Worm (Caenorhabditis elegans) whole organism, L1 larva: ENCODE measurements around the gene srbc-21.
A peak's percentile ranks its signal among the peaks of the same experiment; 100 is the strongest.

ENCODE experiments used
- C04F5.9 ChIP-seq: sonication (generic microtip); optimal IDR thresholded peaks from 2 replicates; lab custom pipeline; 2016; ENCODE audit warnings: missing genetic modification characterization, missing compliant biosample characterization
- C34B4.2 ChIP-seq: sonication (generic microtip); optimal IDR thresholded peaks from 2 replicates; lab custom pipeline; 2017; ENCODE audit warnings: mild to moderate bottlenecking, missing genetic modification characterization, missing compliant biosample characterization
- F16B12.6 ChIP-seq: fragments of 150-350 bp; optimal IDR thresholded peaks from 2 replicates; lab custom pipeline; 2014; ENCODE audit warnings: missing biosample characterization, missing genetic modification characterization
- Y116A8C.19 ChIP-seq: sonication (generic microtip); optimal IDR thresholded peaks from 2 replicates; lab custom pipeline; 2016; ENCODE audit warnings: missing compliant biosample characterization, missing genetic modification characterization, borderline replicate concordance
- alr-1 ChIP-seq: fragments of 200-800 bp; sonication (Bioruptor generic); optimal IDR thresholded peaks from 2 replicates; lab custom pipeline; 2018; ENCODE audit warnings: borderline replicate concordance, mild to moderate bottlenecking, missing genetic modification characterization, missing compliant biosample characterization
- aly-2 ChIP-seq: fragments of 150-350 bp; optimal IDR thresholded peaks from 2 replicates; lab custom pipeline; 2014; ENCODE audit warnings: missing biosample characterization, missing genetic modification characterization
- ama-1 ChIP-seq: fragments of 150-350 bp; optimal IDR thresholded peaks from 2 replicates; lab custom pipeline; 2014
- blmp-1 ChIP-seq: fragments of 150-350 bp; optimal IDR thresholded peaks from 2 replicates; lab custom pipeline; 2014; ENCODE audit warnings: missing biosample characterization, missing genetic modification characterization
- ceh-63 ChIP-seq: fragments of 200-800 bp; sonication (Bioruptor generic); optimal IDR thresholded peaks from 2 replicates; lab custom pipeline; 2018; ENCODE audit warnings: mild to moderate bottlenecking, missing genetic modification characterization, missing compliant biosample characterization
- ceh-82 ChIP-seq, 3 experiments: fragments of 150-350 bp in 1 of 3; sonication (generic microtip) in 2 of 3; optimal IDR thresholded peaks; 2 replicates each; lab custom pipeline; 2014 to 2017; ENCODE audit warnings: missing biosample characterization in 3 of 3, missing genetic modification characterization in 3 of 3
- ceh-88 ChIP-seq: fragments of 200-800 bp; sonication (Bioruptor generic); IDR thresholded peaks from 2 replicates; pipeline ENCODE4 v1.3.6; 2022; ENCODE audit warnings: missing genetic modification characterization, missing compliant biosample characterization
- ceh-90 ChIP-seq: sonication (generic microtip); optimal IDR thresholded peaks from 2 replicates; lab custom pipeline; 2016; ENCODE audit warnings: missing genetic modification characterization, missing compliant biosample characterization
- dpl-1 ChIP-seq, 3 experiments: fragments of 150-350 bp in 2 of 3; sonication (generic microtip) in 1 of 3; optimal IDR thresholded peaks; 2 replicates each; lab custom pipeline; 2014 to 2017; ENCODE audit warnings: missing biosample characterization in 3 of 3, missing genetic modification characterization in 3 of 3, missing genetic modification reagents in 3 of 3
- dsc-1 ChIP-seq: sonication (generic microtip); optimal IDR thresholded peaks from 2 replicates; lab custom pipeline; 2016; ENCODE audit warnings: mild to moderate bottlenecking, missing genetic modification characterization, missing compliant biosample characterization
- efl-1 ChIP-seq, 4 experiments: fragments of 150-350 bp; optimal IDR thresholded peaks in 3 of 4; peaks in 1 of 4; 1 replicate in 1 of 4; 2 replicates in 3 of 4; lab custom pipeline; 2014; ENCODE audit warnings: missing biosample characterization in 2 of 4, missing genetic modification characterization in 2 of 4, missing genetic modification reagents in 2 of 4
- efl-3 ChIP-seq: fragments of 200-800 bp; sonication (Bioruptor generic); optimal IDR thresholded peaks from 2 replicates; lab custom pipeline; 2018; ENCODE audit warnings: mild to moderate bottlenecking, missing genetic modification characterization, missing compliant biosample characterization
- egl-27 ChIP-seq, 2 experiments: fragments of 150-350 bp in 1 of 2; sonication (generic microtip); optimal IDR thresholded peaks; 3 replicates each; lab custom pipeline; 2017 to 2018; ENCODE audit warnings: missing biosample characterization in 2 of 2, missing genetic modification characterization in 2 of 2, missing genetic modification reagents in 2 of 2
- elt-2 ChIP-seq: sonication (generic microtip); optimal IDR thresholded peaks from 2 replicates; lab custom pipeline; 2016; ENCODE audit warnings: missing genetic modification characterization, mild to moderate bottlenecking, inconsistent platforms, missing compliant biosample characterization, missing genetic modification reagents
- elt-3 ChIP-seq, 6 experiments: fragments of 150-350 bp in 1 of 6; sonication (generic microtip); optimal IDR thresholded peaks; 2 replicates each; lab custom pipeline; 2017 to 2018; ENCODE audit warnings: missing biosample characterization in 6 of 6, missing genetic modification characterization in 6 of 6, inconsistent platforms in 1 of 6
- ets-5 ChIP-seq: fragments of 200-800 bp; sonication (Bioruptor generic); IDR thresholded peaks from 2 replicates; pipeline ENCODE4 v1.3.6; 2022; ENCODE audit warnings: missing genetic modification characterization, missing compliant biosample characterization
- fkh-8 ChIP-seq: sonication (generic microtip); optimal IDR thresholded peaks from 2 replicates; lab custom pipeline; 2016; ENCODE audit warnings: mild to moderate bottlenecking, missing genetic modification characterization, missing compliant biosample characterization
- fos-1 ChIP-seq: fragments of 150-350 bp; optimal IDR thresholded peaks from 2 replicates; lab custom pipeline; 2014; ENCODE audit warnings: missing biosample characterization, missing genetic modification characterization
- grh-1 ChIP-seq: fragments of 200-800 bp; sonication (Bioruptor generic); IDR thresholded peaks from 2 replicates; pipeline ENCODE4 v1.3.6; 2022; ENCODE audit warnings: missing genetic modification reagents, missing genetic modification characterization, missing compliant biosample characterization
- hlh-17 ChIP-seq: fragments of 200-800 bp; sonication (Bioruptor generic); optimal IDR thresholded peaks from 2 replicates; lab custom pipeline; 2018; ENCODE audit warnings: missing genetic modification characterization, mild to moderate bottlenecking, missing compliant biosample characterization, moderate library complexity, borderline replicate concordance
- hlh-4 ChIP-seq: sonication (generic microtip); optimal IDR thresholded peaks from 2 replicates; lab custom pipeline; 2016; ENCODE audit warnings: mild to moderate bottlenecking, missing genetic modification characterization, missing compliant biosample characterization
- hpl-2 ChIP-seq: fragments of 150-350 bp; optimal IDR thresholded peaks from 2 replicates; lab custom pipeline; 2014; ENCODE audit warnings: missing biosample characterization, missing genetic modification reagents, missing genetic modification characterization
- lin-13 ChIP-seq: fragments of 150-350 bp; optimal IDR thresholded peaks from 2 replicates; lab custom pipeline; 2014; ENCODE audit warnings: missing biosample characterization, missing genetic modification reagents, missing genetic modification characterization
- lin-39 ChIP-seq: fragments of 150-350 bp; optimal IDR thresholded peaks from 2 replicates; lab custom pipeline; 2014; ENCODE audit warnings: missing biosample characterization, missing genetic modification reagents, missing genetic modification characterization
- lir-3 ChIP-seq: sonication (generic microtip); optimal IDR thresholded peaks from 2 replicates; lab custom pipeline; 2016; ENCODE audit warnings: mild to moderate bottlenecking, missing genetic modification characterization, moderate library complexity, missing compliant biosample characterization; ENCODE audit not compliant: poor library complexity
- mdl-1 ChIP-seq, 2 experiments: fragments of 150-350 bp; optimal IDR thresholded peaks; 2 replicates each; lab custom pipeline; 2014 to 2017; ENCODE audit warnings: missing biosample characterization in 2 of 2, missing genetic modification characterization in 2 of 2, inconsistent platforms in 1 of 2
- mef-2 ChIP-seq: fragments of 150-350 bp; optimal IDR thresholded peaks from 2 replicates; lab custom pipeline; 2014; ENCODE audit warnings: missing biosample characterization, missing genetic modification characterization
- nhr-11 ChIP-seq: fragments of 150-350 bp; optimal IDR thresholded peaks from 2 replicates; lab custom pipeline; 2014; ENCODE audit warnings: missing biosample characterization, missing genetic modification characterization
- nhr-19 ChIP-seq: fragments of 200-800 bp; sonication (Bioruptor generic); conservative IDR thresholded peaks from 2 replicates; pipeline ENCODE4 v1.3.6; 2022; ENCODE audit warnings: missing genetic modification characterization, missing compliant biosample characterization
- nhr-20 ChIP-seq: sonication (generic microtip); optimal IDR thresholded peaks from 2 replicates; lab custom pipeline; 2016; ENCODE audit warnings: mild to moderate bottlenecking, missing genetic modification characterization, missing compliant biosample characterization
- nhr-28 ChIP-seq: fragments of 150-350 bp; optimal IDR thresholded peaks from 2 replicates; lab custom pipeline; 2014; ENCODE audit warnings: missing biosample characterization, missing genetic modification characterization
- nhr-47 ChIP-seq: sonication (generic microtip); optimal IDR thresholded peaks from 2 replicates; lab custom pipeline; 2016; ENCODE audit warnings: mild to moderate bottlenecking, missing genetic modification characterization, moderate library complexity, missing compliant biosample characterization
- nhr-71 ChIP-seq: sonication (generic microtip); optimal IDR thresholded peaks from 2 replicates; lab custom pipeline; 2016; ENCODE audit warnings: mild to moderate bottlenecking, missing genetic modification characterization, moderate library complexity, missing compliant biosample characterization
- nhr-76 ChIP-seq: sonication (generic microtip); optimal IDR thresholded peaks from 2 replicates; lab custom pipeline; 2017; ENCODE audit warnings: missing biosample characterization, missing genetic modification characterization
- nhr-84 ChIP-seq: sonication (generic microtip); optimal IDR thresholded peaks from 2 replicates; lab custom pipeline; 2017; ENCODE audit warnings: missing biosample characterization, missing genetic modification characterization
- pax-3 ChIP-seq: fragments of 200-800 bp; sonication (Bioruptor generic); optimal IDR thresholded peaks from 2 replicates; lab custom pipeline; 2018; ENCODE audit warnings: mild to moderate bottlenecking, missing genetic modification characterization, moderate library complexity, missing compliant biosample characterization
- pqm-1 ChIP-seq: sonication (generic microtip); optimal IDR thresholded peaks from 3 replicates; lab custom pipeline; 2017; ENCODE audit warnings: missing biosample characterization, missing genetic modification characterization
- rnt-1 ChIP-seq: sonication (generic microtip); optimal IDR thresholded peaks from 2 replicates; lab custom pipeline; 2016; ENCODE audit warnings: mild to moderate bottlenecking, missing genetic modification characterization, moderate library complexity, missing compliant biosample characterization
- sptf-1 ChIP-seq: fragments of 150-350 bp; optimal IDR thresholded peaks from 2 replicates; lab custom pipeline; 2014; ENCODE audit warnings: missing biosample characterization, missing genetic modification characterization
- sup-37 ChIP-seq: fragments of 200-800 bp; sonication (Bioruptor generic); optimal IDR thresholded peaks from 2 replicates; lab custom pipeline; 2018; ENCODE audit warnings: mild to moderate bottlenecking, missing genetic modification characterization, missing compliant biosample characterization
- swsn-7 ChIP-seq: sonication (generic microtip); optimal IDR thresholded peaks from 2 replicates; lab custom pipeline; 2016; ENCODE audit warnings: missing genetic modification characterization, missing compliant biosample characterization
- tbx-2 ChIP-seq: sonication (generic microtip); optimal IDR thresholded peaks from 2 replicates; lab custom pipeline; 2016; ENCODE audit warnings: missing genetic modification characterization, missing compliant biosample characterization
- tlp-1 ChIP-seq: fragments of 150-350 bp; optimal IDR thresholded peaks from 2 replicates; lab custom pipeline; 2014; ENCODE audit warnings: missing biosample characterization, missing genetic modification characterization
- unc-86 ChIP-seq: sonication (generic microtip); optimal IDR thresholded peaks from 2 replicates; lab custom pipeline; 2016; ENCODE audit warnings: missing genetic modification characterization, missing compliant biosample characterization
- vab-15 ChIP-seq: sonication (generic microtip); optimal IDR thresholded peaks from 2 replicates; lab custom pipeline; 2017; ENCODE audit warnings: missing genotype, mild to moderate bottlenecking, missing genetic modification characterization, missing compliant biosample characterization
- zip-4 ChIP-seq: fragments of 200-800 bp; sonication (Bioruptor generic); optimal IDR thresholded peaks from 2 replicates; lab custom pipeline; 2018; ENCODE audit warnings: mild to moderate bottlenecking, missing genetic modification characterization, moderate library complexity, missing compliant biosample characterization

Gene srbc-21

ce11 chrV:2132675-2133074, 22.7 kb upstream of the srbc-21 start:
- TF ChIP-seq rnt-1 (tag; lab: Kevin White, UChicago) (peak; percentile 16), nhr-47 (no peak), grh-1 (no peak), egl-27 (tag; optimal IDR thresholded peaks at IDR 0.05; lab: Kevin White, UChicago) (no peak), pax-3 (tag; lab: Kevin White, UChicago) (no peak), nhr-71 (tag; lab: Kevin White, UChicago) (no peak)

ce11 chrV:2133512-2133911, 21.8 kb upstream of the srbc-21 start:
- peak; percentile 61 for TF ChIP-seq swsn-7 (tag; lab: Kevin White, UChicago)
- TF ChIP-seq nhr-47, result peak; percentile 75
- no peak for TF ChIP-seq fos-1
- TF ChIP-seq elt-2, result no peak
- peak; percentile 36 for TF ChIP-seq lin-13 (GFP tag; lab: Kevin White, UChicago)
- no peak for TF ChIP-seq sptf-1 (tag; lab: Kevin White, UChicago)
- no peak for TF ChIP-seq hlh-4 (tag; lab: Kevin White, UChicago)
- TF ChIP-seq blmp-1 (tag; lab: Kevin White, UChicago), result no peak
- TF ChIP-seq nhr-71 (tag; lab: Kevin White, UChicago), result peak; percentile 84
- TF ChIP-seq ceh-82 (tag; optimal IDR thresholded peaks at IDR 0.05; lab: Kevin White, UChicago), result peak; percentile 40 to 85 (median 61)
- no peak for TF ChIP-seq C04F5.9
- TF ChIP-seq hpl-2, result no peak
- peak; percentile 91 for TF ChIP-seq unc-86
- TF ChIP-seq dpl-1 (GFP tag; optimal IDR thresholded peaks at IDR 0.05; lab: Kevin White, UChicago), result peak in 1 of 3 experiments; percentile 49
- TF ChIP-seq pqm-1 (tag; lab: Kevin White, UChicago), result no peak
- no peak for TF ChIP-seq alr-1 (tag; lab: Kevin White, UChicago)
- no peak for TF ChIP-seq vab-15 (tag; lab: Kevin White, UChicago)
- no peak for TF ChIP-seq nhr-76 (tag; lab: Kevin White, UChicago)
- no peak for TF ChIP-seq ceh-88 (GFP tag; lab: Robert Waterston, UW)
- no peak for TF ChIP-seq tlp-1 (tag; lab: Kevin White, UChicago)
- peak; percentile 22 for TF ChIP-seq lir-3 (tag; lab: Kevin White, UChicago)
- TF ChIP-seq nhr-19 (GFP tag; lab: Robert Waterston, UW), result peak; percentile 73
- peak; percentile 76 for TF ChIP-seq tbx-2 (tag; lab: Kevin White, UChicago)
- no peak for TF ChIP-seq ets-5 (GFP tag; lab: Robert Waterston, UW)
- no peak for TF ChIP-seq F16B12.6 (tag; lab: Kevin White, UChicago)
- no peak for TF ChIP-seq hlh-17
- peak; percentile 86 for TF ChIP-seq fkh-8
- peak; percentile 35 to 44 for TF ChIP-seq efl-1 (optimal IDR thresholded peaks at IDR 0.05; lab: Kevin White, UChicago)
- peak in 1 of 2 experiments; percentile 50 for TF ChIP-seq efl-1 (GFP tag; optimal IDR thresholded peaks at IDR 0.05 in 1 of 2; lab: Kevin White, UChicago)
- no peak for TF ChIP-seq ama-1 (lab: Kevin White, UChicago)
- TF ChIP-seq efl-3, result no peak
- TF ChIP-seq ceh-63, result no peak
- TF ChIP-seq mdl-1 (tag; optimal IDR thresholded peaks at IDR 0.05; lab: Kevin White, UChicago), result peak in 1 of 2 experiments; percentile 69
- no peak for TF ChIP-seq ceh-90
- no peak for TF ChIP-seq nhr-28 (tag; lab: Kevin White, UChicago)
- TF ChIP-seq mef-2, result peak; percentile 19
- no peak for TF ChIP-seq lin-39
- no peak for TF ChIP-seq sup-37 (GFP tag; lab: Kevin White, UChicago)
- no peak for TF ChIP-seq nhr-84 (tag; lab: Kevin White, UChicago)
- TF ChIP-seq elt-3 (tag; optimal IDR thresholded peaks at IDR 0.05; lab: Kevin White, UChicago), result no peak
- peak; percentile 64 for TF ChIP-seq dsc-1
- TF ChIP-seq nhr-20 (tag; lab: Kevin White, UChicago), result peak; percentile 64
- TF ChIP-seq zip-4 (GFP tag; lab: Kevin White, UChicago), result no peak
- TF ChIP-seq nhr-11 (tag; lab: Kevin White, UChicago), result no peak
- TF ChIP-seq Y116A8C.19 (tag; lab: Kevin White, UChicago), result no peak
- no peak for TF ChIP-seq C34B4.2
- no peak for TF ChIP-seq aly-2 (tag; lab: Kevin White, UChicago)
- no peak for TF ChIP-seq grh-1
